Worm (Caenorhabditis elegans): ENCODE results near the gene cgt-3.
A peak's percentile ranks its signal among the peaks of the same experiment; 100 is the strongest.

Gene cgt-3

ce11 chrII:5930095-5930653 is 19.1 kb downstream of the cgt-3 start:
- no peak for TF ChIP-seq eor-1 (tag; optimal IDR thresholded peaks at IDR 0.05)
- no peak for TF ChIP-seq ceh-9 (tag; optimal IDR thresholded peaks at IDR 0.05)
- TF ChIP-seq nhr-11 (tag; optimal IDR thresholded peaks at IDR 0.05): no peak
- TF ChIP-seq nfya-1 (tag; optimal IDR thresholded peaks at IDR 0.05; ENCODE audit: insufficient read depth): no peak
- TF ChIP-seq egl-5 (tag; optimal IDR thresholded peaks at IDR 0.05): no peak
- no peak for TF ChIP-seq egl-27 (tag; optimal IDR thresholded peaks at IDR 0.05)
- peak; percentile 93 for TF ChIP-seq pqm-1 (tag; optimal IDR thresholded peaks at IDR 0.05)
- no peak for TF ChIP-seq nhr-77 (tag; optimal IDR thresholded peaks at IDR 0.05)
- no peak for TF ChIP-seq nhr-43 (tag; optimal IDR thresholded peaks at IDR 0.05; ENCODE audit: poor library complexity, severe bottlenecking)
- TF ChIP-seq nhr-25 (tag; optimal IDR thresholded peaks at IDR 0.05): no peak
- no peak for TF ChIP-seq nhr-67 (tag; optimal IDR thresholded peaks at IDR 0.05)
- TF ChIP-seq unc-62 (GFP tag; optimal IDR thresholded peaks at IDR 0.05): no peak
- TF ChIP-seq elt-2 (tag; optimal IDR thresholded peaks at IDR 0.05): peak; percentile 96
- TF ChIP-seq sea-2 (GFP tag; optimal IDR thresholded peaks at IDR 0.05): no peak
- TF ChIP-seq lsy-12 (tag; optimal IDR thresholded peaks at IDR 0.05): no peak
- TF ChIP-seq ceh-28 (tag; optimal IDR thresholded peaks at IDR 0.05): peak; percentile 24
- TF ChIP-seq fos-1 (tag; optimal IDR thresholded peaks at IDR 0.05): no peak
- TF ChIP-seq ceh-16 (tag; optimal IDR thresholded peaks at IDR 0.05): no peak
- no peak for TF ChIP-seq nhr-23 (tag; optimal IDR thresholded peaks at IDR 0.05)
- TF ChIP-seq tbx-2 (tag; optimal IDR thresholded peaks at IDR 0.05): no peak
- no peak for TF ChIP-seq ztf-4 (tag; optimal IDR thresholded peaks at IDR 0.05)
- TF ChIP-seq snpc-4 (tag; optimal IDR thresholded peaks at IDR 0.05): peak; percentile 23
- no peak for TF ChIP-seq zag-1 (tag; optimal IDR thresholded peaks at IDR 0.05)
- TF ChIP-seq ama-1 (optimal IDR thresholded peaks at IDR 0.05): no peak
- TF ChIP-seq elt-1 (tag; optimal IDR thresholded peaks at IDR 0.05): no peak
- no peak for TF ChIP-seq jun-1 (tag; optimal IDR thresholded peaks at IDR 0.05)
- TF ChIP-seq R02D3.7 (tag; optimal IDR thresholded peaks at IDR 0.05): no peak
- no peak for TF ChIP-seq aly-2 (tag; optimal IDR thresholded peaks at IDR 0.05)
- no peak for TF ChIP-seq ztf-11 (tag; optimal IDR thresholded peaks at IDR 0.05)
- TF ChIP-seq pha-4 (tag; optimal IDR thresholded peaks at IDR 0.05): peak; percentile 77
- no peak for TF ChIP-seq lin-39 (tag; optimal IDR thresholded peaks at IDR 0.05)
- peak; percentile 51 for TF ChIP-seq skn-1 (tag; optimal IDR thresholded peaks at IDR 0.05)
- TF ChIP-seq ZK546.5 (tag; optimal IDR thresholded peaks at IDR 0.05): no peak
- TF ChIP-seq nhr-12 (tag; optimal IDR thresholded peaks at IDR 0.05): no peak
- TF ChIP-seq nhr-76 (tag; optimal IDR thresholded peaks at IDR 0.05): no peak
- TF ChIP-seq mml-1 (tag; optimal IDR thresholded peaks at IDR 0.05): no peak
- no peak for TF ChIP-seq hmg-11 (tag; optimal IDR thresholded peaks at IDR 0.05)
- TF ChIP-seq nhr-237 (tag; optimal IDR thresholded peaks at IDR 0.05): no peak
- TF ChIP-seq ceh-82 (tag; optimal IDR thresholded peaks at IDR 0.05): no peak
- peak; percentile 4 for TF ChIP-seq lin-15B (tag; optimal IDR thresholded peaks at IDR 0.05)
- no peak for TF ChIP-seq elt-3 (tag; optimal IDR thresholded peaks at IDR 0.05)
- TF ChIP-seq fkh-2 (tag; optimal IDR thresholded peaks at IDR 0.05): no peak
- TF ChIP-seq nhr-28 (tag; optimal IDR thresholded peaks at IDR 0.05): no peak

- peak; percentile 37 for TF ChIP-seq nhr-43 (tag; optimal IDR thresholded peaks at IDR 0.05; ENCODE audit: poor library complexity, severe bottlenecking)
- TF ChIP-seq pha-4 (tag; optimal IDR thresholded peaks at IDR 0.05): peak; percentile 75
- peak; percentile 7 for TF ChIP-seq nfya-1 (tag; optimal IDR thresholded peaks at IDR 0.05; ENCODE audit: insufficient read depth)
- no peak for TF ChIP-seq elt-3 (tag; optimal IDR thresholded peaks at IDR 0.05)
- TF ChIP-seq aly-2 (tag; optimal IDR thresholded peaks at IDR 0.05): no peak
- TF ChIP-seq elt-1 (tag; optimal IDR thresholded peaks at IDR 0.05): peak; percentile 34
- TF ChIP-seq R02D3.7 (tag; optimal IDR thresholded peaks at IDR 0.05): peak; percentile 4
- TF ChIP-seq tbx-2 (tag; optimal IDR thresholded peaks at IDR 0.05): no peak
- peak; percentile 68 for TF ChIP-seq nhr-23 (tag; optimal IDR thresholded peaks at IDR 0.05)
- TF ChIP-seq unc-62 (GFP tag; optimal IDR thresholded peaks at IDR 0.05): no peak
- peak; percentile 54 for TF ChIP-seq elt-2 (tag; optimal IDR thresholded peaks at IDR 0.05)
- TF ChIP-seq nhr-25 (tag; optimal IDR thresholded peaks at IDR 0.05): peak; percentile 76
Measured at ce11 chrII:5931109-5931508, 20.0 kb downstream of the cgt-3 start.
